Worm (Caenorhabditis elegans): ENCODE measurements around the gene K08D8.5.

DNA sequence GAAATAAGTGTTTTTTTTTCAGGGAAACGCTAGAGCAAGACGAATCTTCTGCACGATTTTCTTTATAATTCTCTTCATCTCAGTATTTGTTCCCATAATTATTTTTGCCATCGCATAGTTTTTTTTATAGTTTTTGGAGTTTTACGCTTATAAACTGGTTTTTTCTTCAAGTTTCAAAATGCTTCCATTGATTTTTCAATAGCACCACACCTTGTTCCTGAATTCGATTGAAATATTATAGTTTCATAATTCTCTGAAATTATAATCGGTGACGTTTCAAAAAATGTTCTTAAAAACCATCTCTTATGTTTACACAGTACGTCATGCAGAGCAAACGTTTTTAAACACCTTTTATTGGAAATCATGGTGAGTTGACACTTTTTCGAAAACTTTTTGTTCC lies 18.8 kb downstream of the K08D8.5 start, which contains the start of gene K08D8.12:
- TF ChIP-seq fkh-10 (GFP tag; optimal IDR thresholded peaks at IDR 0.05) (no peak), skn-1 (tag; optimal IDR thresholded peaks at IDR 0.05) (no peak), mdl-1 (tag; optimal IDR thresholded peaks at IDR 0.05) (no peak), nhr-28 (tag; optimal IDR thresholded peaks at IDR 0.05) (no peak), unc-62 (GFP tag; optimal IDR thresholded peaks at IDR 0.05) (no peak), daf-12 (tag; optimal IDR thresholded peaks at IDR 0.05) (no peak), elt-2 (tag; optimal IDR thresholded peaks at IDR 0.05) (no peak), elt-1 (tag; optimal IDR thresholded peaks at IDR 0.05) (no peak), fos-1 (tag; optimal IDR thresholded peaks at IDR 0.05) (no peak), sea-2 (GFP tag; optimal IDR thresholded peaks at IDR 0.05) (no peak), nhr-237 (tag; optimal IDR thresholded peaks at IDR 0.05) (no peak), nhr-25 (tag; optimal IDR thresholded peaks at IDR 0.05) (no peak), lin-39 (tag; optimal IDR thresholded peaks at IDR 0.05) (no peak), ceh-82 (tag; optimal IDR thresholded peaks at IDR 0.05) (no peak)

All from whole organism, L3 larva.